Worm (Caenorhabditis elegans) whole organism, L1 larva: Measurements from ENCODE around the gene ZK84.4.

Experiments
- C04F5.9 ChIP-seq: sonication (generic microtip); optimal IDR thresholded peaks from 2 replicates; lab custom pipeline; 2016; ENCODE audit warnings: missing genetic modification characterization, missing compliant biosample characterization
- C16A3.4 ChIP-seq: fragments of 150-350 bp; optimal IDR thresholded peaks from 2 replicates; lab custom pipeline; 2014; ENCODE audit warnings: missing biosample characterization, missing genetic modification characterization
- C34B4.2 ChIP-seq: sonication (generic microtip); optimal IDR thresholded peaks from 2 replicates; lab custom pipeline; 2017; ENCODE audit warnings: mild to moderate bottlenecking, missing genetic modification characterization, missing compliant biosample characterization
- aha-1 ChIP-seq: fragments of 150-350 bp; optimal IDR thresholded peaks from 2 replicates; lab custom pipeline; 2014; ENCODE audit warnings: missing biosample characterization, missing genetic modification characterization
- aly-2 ChIP-seq: fragments of 150-350 bp; optimal IDR thresholded peaks from 2 replicates; lab custom pipeline; 2014; ENCODE audit warnings: missing biosample characterization, missing genetic modification characterization
- ama-1 ChIP-seq: fragments of 150-350 bp; optimal IDR thresholded peaks from 2 replicates; lab custom pipeline; 2014
- blmp-1 ChIP-seq: fragments of 150-350 bp; optimal IDR thresholded peaks from 2 replicates; lab custom pipeline; 2014; ENCODE audit warnings: missing biosample characterization, missing genetic modification characterization
- ceh-82 ChIP-seq, 3 experiments: fragments of 150-350 bp in 1 of 3; sonication (generic microtip) in 2 of 3; optimal IDR thresholded peaks; 2 replicates each; lab custom pipeline; 2014 to 2017; ENCODE audit warnings: missing biosample characterization in 3 of 3, missing genetic modification characterization in 3 of 3
- ceh-88 ChIP-seq: fragments of 200-800 bp; sonication (Bioruptor generic); IDR thresholded peaks from 2 replicates; pipeline ENCODE4 v1.3.6; 2022; ENCODE audit warnings: missing genetic modification characterization, missing compliant biosample characterization
- ces-1 ChIP-seq: fragments of 150-350 bp; optimal IDR thresholded peaks from 2 replicates; lab custom pipeline; 2014; ENCODE audit warnings: missing biosample characterization, missing genetic modification reagents, missing genetic modification characterization
- dpl-1 ChIP-seq, 3 experiments: fragments of 150-350 bp in 2 of 3; sonication (generic microtip) in 1 of 3; optimal IDR thresholded peaks; 2 replicates each; lab custom pipeline; 2014 to 2017; ENCODE audit warnings: missing biosample characterization in 3 of 3, missing genetic modification characterization in 3 of 3, missing genetic modification reagents in 3 of 3
- efl-3 ChIP-seq: fragments of 200-800 bp; sonication (Bioruptor generic); optimal IDR thresholded peaks from 2 replicates; lab custom pipeline; 2018; ENCODE audit warnings: mild to moderate bottlenecking, missing genetic modification characterization, missing compliant biosample characterization
- egl-13 ChIP-seq: sonication (generic microtip); optimal IDR thresholded peaks from 2 replicates; lab custom pipeline; 2016; ENCODE audit warnings: missing genotype, missing genetic modification reagents, missing genetic modification characterization, missing compliant biosample characterization
- egl-27 ChIP-seq, 2 experiments: fragments of 150-350 bp in 1 of 2; sonication (generic microtip); optimal IDR thresholded peaks; 3 replicates each; lab custom pipeline; 2017 to 2018; ENCODE audit warnings: missing biosample characterization in 2 of 2, missing genetic modification characterization in 2 of 2, missing genetic modification reagents in 2 of 2
- elt-2 ChIP-seq: sonication (generic microtip); optimal IDR thresholded peaks from 2 replicates; lab custom pipeline; 2016; ENCODE audit warnings: missing genetic modification characterization, mild to moderate bottlenecking, inconsistent platforms, missing compliant biosample characterization, missing genetic modification reagents
- ets-5 ChIP-seq: fragments of 200-800 bp; sonication (Bioruptor generic); IDR thresholded peaks from 2 replicates; pipeline ENCODE4 v1.3.6; 2022; ENCODE audit warnings: missing genetic modification characterization, missing compliant biosample characterization
- fkh-4 ChIP-seq: sonication (generic microtip); optimal IDR thresholded peaks from 2 replicates; lab custom pipeline; 2016; ENCODE audit warnings: missing compliant biosample characterization, missing genetic modification characterization, borderline replicate concordance
- fos-1 ChIP-seq: fragments of 150-350 bp; optimal IDR thresholded peaks from 2 replicates; lab custom pipeline; 2014; ENCODE audit warnings: missing biosample characterization, missing genetic modification characterization
- grh-1 ChIP-seq: fragments of 200-800 bp; sonication (Bioruptor generic); IDR thresholded peaks from 2 replicates; pipeline ENCODE4 v1.3.6; 2022; ENCODE audit warnings: missing genetic modification reagents, missing genetic modification characterization, missing compliant biosample characterization
- hlh-17 ChIP-seq: fragments of 200-800 bp; sonication (Bioruptor generic); optimal IDR thresholded peaks from 2 replicates; lab custom pipeline; 2018; ENCODE audit warnings: missing genetic modification characterization, mild to moderate bottlenecking, missing compliant biosample characterization, moderate library complexity, borderline replicate concordance
- isw-1 ChIP-seq: fragments of 200-800 bp; sonication (Bioruptor generic); IDR thresholded peaks from 2 replicates; pipeline ENCODE4 v1.3.6; 2022; ENCODE audit warnings: missing genetic modification characterization, missing compliant biosample characterization
- lin-14 ChIP-seq: fragments of 200-800 bp; sonication (Bioruptor generic); optimal IDR thresholded peaks from 2 replicates; lab custom pipeline; 2018; ENCODE audit warnings: mild to moderate bottlenecking, missing genetic modification characterization, moderate library complexity, missing compliant biosample characterization
- lin-15B ChIP-seq: fragments of 150-350 bp; sonication (generic microtip); optimal IDR thresholded peaks from 3 replicates; lab custom pipeline; 2014; ENCODE audit warnings: missing biosample characterization, missing genetic modification characterization
- lin-35 ChIP-seq, 2 experiments: fragments of 150-350 bp; optimal IDR thresholded peaks; 2 replicates each; lab custom pipeline; 2014; ENCODE audit warnings: missing biosample characterization in 2 of 2, missing genetic modification characterization in 2 of 2, missing genetic modification reagents in 2 of 2
- lin-39 ChIP-seq: fragments of 150-350 bp; optimal IDR thresholded peaks from 2 replicates; lab custom pipeline; 2014; ENCODE audit warnings: missing biosample characterization, missing genetic modification reagents, missing genetic modification characterization
- lir-3 ChIP-seq: sonication (generic microtip); optimal IDR thresholded peaks from 2 replicates; lab custom pipeline; 2016; ENCODE audit warnings: mild to moderate bottlenecking, missing genetic modification characterization, moderate library complexity, missing compliant biosample characterization; ENCODE audit not compliant: poor library complexity
- lsy-2 ChIP-seq, 2 experiments: fragments of 150-350 bp; optimal IDR thresholded peaks; 2 replicates each; lab custom pipeline; 2014; ENCODE audit warnings: missing biosample characterization in 2 of 2, missing genetic modification characterization in 2 of 2
- mab-9 ChIP-seq: fragments of 200-800 bp; sonication (Bioruptor generic); IDR thresholded peaks from 2 replicates; pipeline ENCODE4 v1.3.6; 2022; ENCODE audit warnings: missing genetic modification reagents, missing genetic modification characterization, missing compliant biosample characterization
- mef-2 ChIP-seq: fragments of 150-350 bp; optimal IDR thresholded peaks from 2 replicates; lab custom pipeline; 2014; ENCODE audit warnings: missing biosample characterization, missing genetic modification characterization
- mep-1 ChIP-seq: fragments of 150-350 bp; optimal IDR thresholded peaks from 2 replicates; lab custom pipeline; 2014; ENCODE audit warnings: missing biosample characterization, missing genetic modification characterization
- nhr-12 ChIP-seq: sonication (generic microtip); optimal IDR thresholded peaks from 2 replicates; lab custom pipeline; 2017; ENCODE audit warnings: missing biosample characterization, missing genetic modification characterization
- nhr-19 ChIP-seq: fragments of 200-800 bp; sonication (Bioruptor generic); conservative IDR thresholded peaks from 2 replicates; pipeline ENCODE4 v1.3.6; 2022; ENCODE audit warnings: missing genetic modification characterization, missing compliant biosample characterization
- nhr-237 ChIP-seq: fragments of 150-350 bp; optimal IDR thresholded peaks from 2 replicates; lab custom pipeline; 2014; ENCODE audit warnings: missing biosample characterization, missing genetic modification characterization
- nhr-47 ChIP-seq: sonication (generic microtip); optimal IDR thresholded peaks from 2 replicates; lab custom pipeline; 2016; ENCODE audit warnings: mild to moderate bottlenecking, missing genetic modification characterization, moderate library complexity, missing compliant biosample characterization
- nhr-85 ChIP-seq: sonication (generic microtip); peaks from one replicate; lab custom pipeline; 2016; ENCODE audit warnings: missing genetic modification characterization, inconsistent platforms, missing compliant biosample characterization
- nhr-90 ChIP-seq: sonication (generic microtip); optimal IDR thresholded peaks from 2 replicates; lab custom pipeline; 2016; ENCODE audit warnings: mild to moderate bottlenecking, missing genetic modification characterization, missing compliant biosample characterization; ENCODE audit not compliant: poor library complexity
- pag-3 ChIP-seq: sonication (generic microtip); optimal IDR thresholded peaks from 2 replicates; lab custom pipeline; 2017; ENCODE audit warnings: missing genetic modification characterization, mild to moderate bottlenecking, missing compliant biosample characterization, antibody characterized with exemption, borderline replicate concordance; ENCODE audit not compliant: insufficient read depth
- pqm-1 ChIP-seq: sonication (generic microtip); optimal IDR thresholded peaks from 3 replicates; lab custom pipeline; 2017; ENCODE audit warnings: missing biosample characterization, missing genetic modification characterization
- skn-1 ChIP-seq: fragments of 150-350 bp; optimal IDR thresholded peaks from 2 replicates; lab custom pipeline; 2014; ENCODE audit warnings: missing biosample characterization, missing genetic modification characterization
- snpc-4 ChIP-seq: fragments of 150-350 bp; optimal IDR thresholded peaks from 2 replicates; lab custom pipeline; 2014; ENCODE audit warnings: missing biosample characterization, missing genetic modification characterization
- snu-23 ChIP-seq: sonication (generic microtip); optimal IDR thresholded peaks from 2 replicates; lab custom pipeline; 2016; ENCODE audit warnings: missing genetic modification characterization, missing compliant biosample characterization
- sox-4 ChIP-seq: sonication (generic microtip); optimal IDR thresholded peaks from 2 replicates; lab custom pipeline; 2016; ENCODE audit warnings: missing genetic modification characterization, missing compliant biosample characterization
- sptf-1 ChIP-seq: fragments of 150-350 bp; optimal IDR thresholded peaks from 2 replicates; lab custom pipeline; 2014; ENCODE audit warnings: missing biosample characterization, missing genetic modification characterization
- swsn-7 ChIP-seq: sonication (generic microtip); optimal IDR thresholded peaks from 2 replicates; lab custom pipeline; 2016; ENCODE audit warnings: missing genetic modification characterization, missing compliant biosample characterization
- unc-86 ChIP-seq: sonication (generic microtip); optimal IDR thresholded peaks from 2 replicates; lab custom pipeline; 2016; ENCODE audit warnings: missing genetic modification characterization, missing compliant biosample characterization
- vab-15 ChIP-seq: sonication (generic microtip); optimal IDR thresholded peaks from 2 replicates; lab custom pipeline; 2017; ENCODE audit warnings: missing genotype, mild to moderate bottlenecking, missing genetic modification characterization, missing compliant biosample characterization
- xbp-1 ChIP-seq: sonication (generic microtip); optimal IDR thresholded peaks from 2 replicates; lab custom pipeline; 2016; ENCODE audit warnings: missing genetic modification characterization, missing compliant biosample characterization
- zip-4 ChIP-seq: fragments of 200-800 bp; sonication (Bioruptor generic); optimal IDR thresholded peaks from 2 replicates; lab custom pipeline; 2018; ENCODE audit warnings: mild to moderate bottlenecking, missing genetic modification characterization, moderate library complexity, missing compliant biosample characterization

Gene ZK84.4

DNA sequence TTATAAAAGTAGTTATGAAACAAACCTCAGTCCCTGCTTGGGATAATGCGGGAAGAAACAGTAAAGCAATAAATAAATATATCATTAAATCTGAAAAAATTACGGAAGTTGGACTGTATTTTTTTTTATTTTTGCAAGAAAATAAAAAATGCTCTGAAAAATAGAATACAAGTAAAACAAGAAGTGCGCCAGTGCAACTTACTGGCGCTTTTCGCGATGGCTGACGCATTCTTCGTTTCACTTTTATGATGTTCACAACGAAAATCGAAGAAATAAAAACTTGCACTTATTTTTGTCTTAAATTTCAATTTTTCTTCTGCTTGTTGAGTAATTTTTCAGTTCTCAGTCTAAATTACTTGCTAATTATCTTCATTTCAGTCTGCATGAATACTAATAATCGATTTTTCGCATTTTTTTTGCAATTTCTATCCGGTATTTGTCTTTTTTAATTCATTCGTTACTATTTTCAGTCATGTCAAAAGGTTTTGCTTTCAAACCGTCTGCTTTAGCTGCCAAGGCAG is 38.9 kb upstream of the ZK84.4 start, which contains the start of the genes R12C12.6 and ran-5 (continued):
- TF ChIP-seq aly-2 (tag; lab: Kevin White, UChicago) (peak; percentile 67), nhr-19 (GFP tag; lab: Robert Waterston, UW) (peak; percentile 87), xbp-1 (tag; lab: Kevin White, UChicago) (peak; percentile 87), ceh-88 (GFP tag; lab: Robert Waterston, UW) (0 out of 2 replicates have a peak, but pooled peaks have one; percentile 40), ceh-82 (tag; optimal IDR thresholded peaks at IDR 0.05; lab: Kevin White, UChicago) (peak; percentile 82 to 91 (median 87)), zip-4 (GFP tag; lab: Kevin White, UChicago) (peak; percentile 67), vab-15 (no peak), ces-1 (GFP tag; lab: Kevin White, UChicago) (no peak), ets-5 (GFP tag; lab: Robert Waterston, UW) (no peak), egl-13 (peak; percentile 79), blmp-1 (peak; percentile 79), fkh-4 (tag; lab: Kevin White, UChicago) (peak; percentile 64), pqm-1 (tag; lab: Kevin White, UChicago) (no peak), pag-3 (tag; lab: Kevin White, UChicago) (no peak), lin-39 (peak; percentile 76), snpc-4 (tag; lab: Kevin White, UChicago) (peak; percentile 83), C04F5.9 (tag; lab: Kevin White, UChicago) (peak; percentile 60), nhr-90 (peak; percentile 88), sptf-1 (tag; lab: Kevin White, UChicago) (no peak), nhr-47 (tag; lab: Kevin White, UChicago) (peak; percentile 90), dpl-1 (GFP tag; optimal IDR thresholded peaks at IDR 0.05; lab: Kevin White, UChicago) (peak; percentile 75 to 86 (median 84)), swsn-7 (peak; percentile 91), mep-1 (tag; lab: Kevin White, UChicago) (peak; percentile 93), C16A3.4 (tag; lab: Kevin White, UChicago) (peak; percentile 85), mef-2 (no peak), lin-15B (tag; lab: Kevin White, UChicago) (peak; percentile 68), C34B4.2 (tag; lab: Kevin White, UChicago) (no peak), aha-1 (tag; lab: Kevin White, UChicago) (no peak), lin-35 (GFP tag; optimal IDR thresholded peaks at IDR 0.05; lab: Kevin White, UChicago) (peak; percentile 83 to 86), nhr-85 (tag; lab: Kevin White, UChicago) (peak; percentile 94), sox-4 (tag; lab: Kevin White, UChicago) (peak; percentile 70), nhr-12 (tag; lab: Kevin White, UChicago) (no peak), egl-27 (tag; optimal IDR thresholded peaks at IDR 0.05; lab: Kevin White, UChicago) (no peak), grh-1 (GFP tag; lab: Robert Waterston, UW) (peak; percentile 86), unc-86 (tag; lab: Kevin White, UChicago) (peak; percentile 78), mab-9 (GFP tag; lab: Robert Waterston, UW) (peak; percentile 57; the same call in 1 of the 2 replicates), efl-3 (no peak), lin-14 (GFP tag; lab: Kevin White, UChicago) (peak; percentile 82), snu-23 (GFP tag; lab: Kevin White, UChicago) (peak; percentile 90), skn-1 (tag; lab: Kevin White, UChicago) (peak; percentile 63), lsy-2 (tag; optimal IDR thresholded peaks at IDR 0.05; lab: Kevin White, UChicago) (peak; percentile 89 to 91), nhr-237 (tag; lab: Kevin White, UChicago) (peak; percentile 58), hlh-17 (GFP tag; lab: Kevin White, UChicago) (no peak), isw-1 (GFP tag; lab: Robert Waterston, UW) (peak; percentile 75), ama-1 (lab: Kevin White, UChicago) (peak; percentile 34), fos-1 (tag; lab: Kevin White, UChicago) (peak; percentile 79), lir-3 (tag; lab: Kevin White, UChicago) (peak; percentile 72), elt-2 (tag; lab: Kevin White, UChicago) (peak; percentile 75)
